Fruit fly (Drosophila melanogaster): ENCODE measurements around the gene AhcyL2.

- TF ChIP-seq Myc (optimal IDR thresholded peaks at IDR 0.05) (no peak), ttk (optimal IDR thresholded peaks at IDR 0.05) (no peak), psq (optimal IDR thresholded peaks at IDR 0.05) (no peak), h (optimal IDR thresholded peaks at IDR 0.05) (no peak), insv (optimal IDR thresholded peaks at IDR 0.05) (no peak)
Observed at dm6 chr3R:17029796-17030195, 47.8 kb upstream of the AhcyL2 start.

All from Kc167 (cell line).